Worm (Caenorhabditis elegans): ENCODE data around the gene swt-7.
A peak's percentile ranks its signal among the peaks of the same experiment; 100 is the strongest.

- TF ChIP-seq ama-1 (optimal IDR thresholded peaks at IDR 0.05) (no peak), nhr-90 (tag; optimal IDR thresholded peaks at IDR 0.05; ENCODE audit: poor library complexity) (peak; percentile 35), unc-130 (tag; optimal IDR thresholded peaks at IDR 0.05) (no peak), rnt-1 (tag; optimal IDR thresholded peaks at IDR 0.05) (no peak), skn-1 (tag; optimal IDR thresholded peaks at IDR 0.05) (no peak)
Observed at ce11 chrV:5018067-5018466, 12.5 kb downstream of the swt-7 start.

Data from whole organism, L1 larva.